Worm (Caenorhabditis elegans) whole organism, young adult: ENCODE results near the gene srh-243.

Experiments
- efl-1 ChIP-seq: fragments of 150-350 bp; optimal IDR thresholded peaks from 2 replicates; lab custom pipeline; 2014; ENCODE audit warnings: missing biosample characterization, missing genetic modification reagents, missing genetic modification characterization
- sptf-2 ChIP-seq: fragments of 200-800 bp; sonication (Bioruptor generic); optimal IDR thresholded peaks from 2 replicates; lab custom pipeline; 2018; ENCODE audit warnings: mild to moderate bottlenecking, missing genetic modification characterization, missing compliant biosample characterization
- unc-130 ChIP-seq: sonication (generic microtip); optimal IDR thresholded peaks from 2 replicates; lab custom pipeline; 2016; ENCODE audit warnings: missing genetic modification reagents, missing genetic modification characterization, missing compliant biosample characterization

DNA sequence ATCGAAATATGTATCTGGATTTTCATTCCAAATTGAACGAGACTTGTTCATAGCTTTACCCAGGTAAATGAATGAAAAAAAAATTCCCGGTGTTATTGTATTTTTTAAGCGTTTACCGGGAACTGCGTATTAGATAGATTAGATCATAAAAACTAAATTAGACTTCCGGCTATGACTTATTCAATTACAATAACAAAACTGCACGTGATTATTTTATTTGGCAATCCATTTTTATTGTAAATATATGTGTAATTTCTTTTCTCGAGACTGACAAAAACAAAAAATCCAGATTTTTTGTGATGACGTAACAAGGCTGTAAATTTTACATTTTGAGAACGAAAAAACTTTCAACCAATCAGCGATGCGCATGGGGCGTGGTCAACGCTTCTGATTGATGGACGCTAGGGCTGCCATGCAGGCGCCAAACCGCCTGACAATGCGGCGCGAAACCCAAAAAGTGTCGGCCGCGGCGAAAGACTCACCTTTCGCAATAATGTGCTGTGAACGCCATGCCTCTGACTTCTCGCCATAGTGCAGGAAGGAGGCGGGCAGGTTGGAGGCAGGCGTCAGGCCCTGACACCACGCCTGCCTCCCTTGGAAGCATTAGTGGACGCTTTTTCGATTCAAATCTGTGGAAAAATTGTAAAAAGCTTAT is 48.5 kb upstream of the srh-243 start, which contains the start of gene srh-36:
- TF ChIP-seq unc-130 (no peak), sptf-2 (GFP tag; lab: Kevin White, UChicago) (no peak), efl-1 (GFP tag; lab: Kevin White, UChicago) (no peak)
